Fruit fly (Drosophila melanogaster) whole organism, embryonic: ENCODE measurements around the gene RpS17.
A peak's percentile ranks its signal among the peaks of the same experiment; 100 is the strongest.

Experiments used
- Antp ChIP-seq: fragments of 200-800 bp; sonication (Bioruptor generic); optimal IDR thresholded peaks from 3 replicates; lab custom pipeline; 2016; ENCODE audit warnings: missing biosample characterization, missing genetic modification characterization
- B-H2 ChIP-seq: fragments of 200-800 bp; sonication (Bioruptor generic); optimal IDR thresholded peaks from 2 replicates; lab custom pipeline; 2018; ENCODE audit warnings: missing biosample characterization, mild to moderate bottlenecking, missing genetic modification characterization
- Bdp1 ChIP-seq: fragments of 200-800 bp; sonication (Bioruptor generic); optimal IDR thresholded peaks from 3 replicates; lab custom pipeline; 2016; ENCODE audit warnings: missing biosample characterization, missing genetic modification characterization
- CG10274 ChIP-seq: fragments of 200-800 bp; sonication (Bioruptor generic); optimal IDR thresholded peaks from 3 replicates; lab custom pipeline; 2017; ENCODE audit warnings: missing biosample characterization, mild to moderate bottlenecking, missing genetic modification characterization
- CG11723 ChIP-seq: fragments of 200-800 bp; sonication (Bioruptor generic); optimal IDR thresholded peaks from 2 replicates; lab custom pipeline; 2017; ENCODE audit warnings: missing biosample characterization, mild to moderate bottlenecking, missing genetic modification characterization
- CG14710 ChIP-seq: fragments of 200-800 bp; sonication (Bioruptor generic); optimal IDR thresholded peaks from 3 replicates; lab custom pipeline; 2019; ENCODE audit warnings: missing biosample characterization, mild to moderate bottlenecking, missing genetic modification characterization, moderate library complexity
- CG15514 ChIP-seq: fragments of 200-800 bp; sonication (Bioruptor generic); optimal IDR thresholded peaks from 3 replicates; lab custom pipeline; 2017; ENCODE audit warnings: missing biosample characterization, missing genetic modification characterization, mild to moderate bottlenecking, moderate library complexity, missing genetic modification reagents
- CG17568 ChIP-seq: fragments of 200-800 bp; sonication (Bioruptor generic); optimal IDR thresholded peaks from 2 replicates; lab custom pipeline; 2018; ENCODE audit warnings: missing biosample characterization, mild to moderate bottlenecking, missing genetic modification characterization, moderate library complexity
- CG18011 ChIP-seq: fragments of 200-800 bp; sonication (Bioruptor generic); optimal IDR thresholded peaks from 2 replicates; lab custom pipeline; 2017; ENCODE audit warnings: missing biosample characterization, missing genetic modification characterization, mild to moderate bottlenecking, moderate library complexity, missing genotype
- CG18262 ChIP-seq: fragments of 200-800 bp; optimal IDR thresholded peaks from 3 replicates; lab custom pipeline; 2019; ENCODE audit warnings: missing biosample characterization, mild to moderate bottlenecking, missing genetic modification characterization, moderate library complexity
- CG18476 ChIP-seq: fragments of 200-800 bp; sonication (Bioruptor generic); optimal IDR thresholded peaks from 2 replicates; lab custom pipeline; 2016; ENCODE audit warnings: missing biosample characterization, mild to moderate bottlenecking, missing genetic modification characterization
- CG18599 ChIP-seq: fragments of 200-800 bp; sonication (Bioruptor generic); optimal IDR thresholded peaks from 3 replicates; lab custom pipeline; 2017; ENCODE audit warnings: missing biosample characterization, missing genetic modification characterization, mild to moderate bottlenecking, moderate library complexity, missing genetic modification reagents
- CG2116 ChIP-seq: fragments of 200-800 bp; sonication (Bioruptor generic); optimal IDR thresholded peaks from 3 replicates; lab custom pipeline; 2018; ENCODE audit warnings: missing biosample characterization, mild to moderate bottlenecking, missing genetic modification characterization
- CG2678 ChIP-seq: fragments of 200-800 bp; sonication (Bioruptor generic); optimal IDR thresholded peaks from 3 replicates; lab custom pipeline; 2019; ENCODE audit warnings: missing biosample characterization, mild to moderate bottlenecking, missing genetic modification characterization, moderate library complexity
- CG3407 ChIP-seq: fragments of 200-800 bp; sonication (Bioruptor generic); optimal IDR thresholded peaks from 2 replicates; lab custom pipeline; 2018; ENCODE audit warnings: missing biosample characterization, mild to moderate bottlenecking, missing genetic modification characterization
- CG4404 ChIP-seq: fragments of 200-800 bp; sonication (Bioruptor generic); IDR thresholded peaks from 2 replicates; pipeline ENCODE4 v1.3.6; 2022; ENCODE audit warnings: missing biosample characterization, missing genetic modification characterization
- CG8290 ChIP-seq, 3 experiments: fragments of 200-800 bp; sonication (Bioruptor generic); optimal IDR thresholded peaks; 2 replicates each; lab custom pipeline; 2016 to 2019; ENCODE audit warnings: missing biosample characterization in 3 of 3, missing genetic modification characterization in 3 of 3, mild to moderate bottlenecking in 2 of 3, moderate library complexity in 1 of 3
- CG8924 ChIP-seq: fragments of 200-800 bp; optimal IDR thresholded peaks from 3 replicates; lab custom pipeline; 2019; ENCODE audit warnings: missing biosample characterization, mild to moderate bottlenecking, missing genetic modification characterization, moderate library complexity
- Dll ChIP-seq: fragments of 200-800 bp; sonication (Bioruptor generic); IDR thresholded peaks from 4 replicates; pipeline ENCODE4 v1.3.6; 2022; ENCODE audit warnings: missing biosample characterization, missing genetic modification characterization; ENCODE audit not compliant: partially characterized antibody
- Fer1 ChIP-seq: fragments of 200-800 bp; sonication (Bioruptor generic); optimal IDR thresholded peaks from 2 replicates; lab custom pipeline; 2017; ENCODE audit warnings: missing biosample characterization, mild to moderate bottlenecking, missing genetic modification characterization
- GATAe ChIP-seq: fragments of 200-800 bp; sonication (Bioruptor generic); conservative IDR thresholded peaks from 2 replicates; pipeline ENCODE4 v1.3.6; 2022; ENCODE audit warnings: missing biosample characterization, missing genetic modification characterization
- H2.0 ChIP-seq: fragments of 200-800 bp; sonication (Bioruptor generic); IDR thresholded peaks from 2 replicates; pipeline ENCODE4 v1.3.6; 2022; ENCODE audit warnings: missing biosample characterization, missing genetic modification characterization
- HLH4C ChIP-seq: fragments of 200-800 bp; sonication (Bioruptor generic); IDR thresholded peaks from 3 replicates; pipeline ENCODE4 v1.3.6; 2022; ENCODE audit warnings: missing biosample characterization, missing genetic modification characterization; ENCODE audit not compliant: partially characterized antibody
- Lhr ChIP-seq: fragments of 200-800 bp; sonication (Bioruptor generic); optimal IDR thresholded peaks from 3 replicates; lab custom pipeline; 2017; ENCODE audit warnings: mild to moderate bottlenecking, missing biosample characterization, missing genetic modification reagents, missing genetic modification characterization
- Meics ChIP-seq: fragments of 200-800 bp; sonication (Bioruptor generic); optimal IDR thresholded peaks from 2 replicates; lab custom pipeline; 2017; ENCODE audit warnings: missing biosample characterization, mild to moderate bottlenecking, missing genetic modification characterization
- NfI ChIP-seq: fragments of 200-800 bp; sonication (Bioruptor generic); optimal IDR thresholded peaks from 3 replicates; lab custom pipeline; 2018; ENCODE audit warnings: missing biosample characterization, mild to moderate bottlenecking, missing genetic modification characterization, moderate library complexity
- Oli ChIP-seq: fragments of 200-800 bp; sonication (Bioruptor generic); optimal IDR thresholded peaks from 2 replicates; lab custom pipeline; 2018; ENCODE audit warnings: missing biosample characterization, mild to moderate bottlenecking, missing genetic modification characterization, moderate library complexity
- Opbp ChIP-seq: fragments of 200-800 bp; sonication (Bioruptor generic); IDR thresholded peaks from 3 replicates; pipeline ENCODE4 v1.3.6; 2022; ENCODE audit warnings: missing biosample characterization, missing genetic modification characterization; ENCODE audit not compliant: partially characterized antibody
- YL-1 ChIP-seq: fragments of 200-800 bp; sonication (Bioruptor generic); optimal IDR thresholded peaks from 3 replicates; lab custom pipeline; 2017; ENCODE audit warnings: missing biosample characterization, mild to moderate bottlenecking, missing genetic modification characterization
- ab ChIP-seq: fragments of 200-800 bp; sonication (Bioruptor generic); optimal IDR thresholded peaks from 2 replicates; lab custom pipeline; 2016; ENCODE audit warnings: missing biosample characterization, missing genetic modification characterization
- btn ChIP-seq: fragments of 200-800 bp; sonication (Bioruptor generic); optimal IDR thresholded peaks from 2 replicates; lab custom pipeline; 2016; ENCODE audit warnings: missing biosample characterization, missing genetic modification characterization
- caup ChIP-seq: fragments of 200-800 bp; sonication (Bioruptor generic); optimal IDR thresholded peaks from 3 replicates; lab custom pipeline; 2017; ENCODE audit warnings: missing biosample characterization, mild to moderate bottlenecking, missing genetic modification characterization, moderate library complexity; ENCODE audit not compliant: severe bottlenecking
- chn ChIP-seq: fragments of 200-800 bp; sonication (Bioruptor generic); optimal IDR thresholded peaks from 2 replicates; lab custom pipeline; 2016; ENCODE audit warnings: missing biosample characterization, missing genetic modification characterization
- crc ChIP-seq: fragments of 200-800 bp; sonication (Bioruptor generic); optimal IDR thresholded peaks from 2 replicates; lab custom pipeline; 2016; ENCODE audit warnings: missing biosample characterization, missing genetic modification characterization
- danr ChIP-seq: fragments of 200-800 bp; sonication (Bioruptor generic); IDR thresholded peaks from 2 replicates; pipeline ENCODE4 v1.3.6; 2022; ENCODE audit warnings: missing biosample characterization, missing genetic modification characterization
- dm ChIP-seq: fragments of 200-800 bp; sonication (Bioruptor generic); optimal IDR thresholded peaks from 3 replicates; lab custom pipeline; 2016; ENCODE audit warnings: missing biosample characterization, missing genetic modification characterization
- ems ChIP-seq: fragments of 200-800 bp; sonication (Bioruptor generic); optimal IDR thresholded peaks from 3 replicates; lab custom pipeline; 2016; ENCODE audit warnings: missing biosample characterization, missing genetic modification characterization
- hb ChIP-seq: fragments of 200-800 bp; sonication (Bioruptor generic); IDR thresholded peaks from 3 replicates; pipeline ENCODE4 v1.3.6; 2022; ENCODE audit warnings: missing biosample characterization, missing genetic modification characterization; ENCODE audit not compliant: partially characterized antibody
- her ChIP-seq: fragments of 200-800 bp; sonication (Bioruptor generic); optimal IDR thresholded peaks from 2 replicates; lab custom pipeline; 2016; ENCODE audit warnings: missing biosample characterization, missing genetic modification characterization
- klu ChIP-seq: fragments of 200-800 bp; sonication (Bioruptor generic); IDR thresholded peaks from 2 replicates; pipeline ENCODE4 v1.3.6; 2022; ENCODE audit warnings: missing biosample characterization, missing genetic modification characterization
- maf-S ChIP-seq: fragments of 200-800 bp; sonication (Bioruptor generic); optimal IDR thresholded peaks from 2 replicates; lab custom pipeline; 2016; ENCODE audit warnings: missing biosample characterization, missing genetic modification characterization
- mam ChIP-seq: fragments of 200-800 bp; sonication (Bioruptor generic); optimal IDR thresholded peaks from 3 replicates; lab custom pipeline; 2016; ENCODE audit warnings: missing biosample characterization, missing genetic modification characterization
- otp ChIP-seq: fragments of 200-800 bp; sonication (Bioruptor generic); IDR thresholded peaks from 3 replicates; pipeline ENCODE4, ENCODE4 v1.3.6; 2022; ENCODE audit warnings: missing biosample characterization, missing genetic modification characterization
- shn ChIP-seq: fragments of 200-800 bp; sonication (Bioruptor generic); optimal IDR thresholded peaks from 3 replicates; lab custom pipeline; 2016; ENCODE audit warnings: missing biosample characterization, missing genetic modification characterization
- slou ChIP-seq: fragments of 200-800 bp; sonication (Bioruptor generic); optimal IDR thresholded peaks from 3 replicates; lab custom pipeline; 2016; ENCODE audit warnings: missing biosample characterization, missing genetic modification characterization
- tx ChIP-seq: fragments of 200-800 bp; sonication (Bioruptor generic); optimal IDR thresholded peaks from 2 replicates; lab custom pipeline; 2016; ENCODE audit warnings: missing biosample characterization, missing genetic modification characterization
- wek ChIP-seq: fragments of 200-800 bp; sonication (Bioruptor generic); optimal IDR thresholded peaks from 3 replicates; lab custom pipeline; 2018; ENCODE audit warnings: missing biosample characterization, mild to moderate bottlenecking, missing genetic modification characterization, moderate library complexity

The RpS17 gene

DNA sequence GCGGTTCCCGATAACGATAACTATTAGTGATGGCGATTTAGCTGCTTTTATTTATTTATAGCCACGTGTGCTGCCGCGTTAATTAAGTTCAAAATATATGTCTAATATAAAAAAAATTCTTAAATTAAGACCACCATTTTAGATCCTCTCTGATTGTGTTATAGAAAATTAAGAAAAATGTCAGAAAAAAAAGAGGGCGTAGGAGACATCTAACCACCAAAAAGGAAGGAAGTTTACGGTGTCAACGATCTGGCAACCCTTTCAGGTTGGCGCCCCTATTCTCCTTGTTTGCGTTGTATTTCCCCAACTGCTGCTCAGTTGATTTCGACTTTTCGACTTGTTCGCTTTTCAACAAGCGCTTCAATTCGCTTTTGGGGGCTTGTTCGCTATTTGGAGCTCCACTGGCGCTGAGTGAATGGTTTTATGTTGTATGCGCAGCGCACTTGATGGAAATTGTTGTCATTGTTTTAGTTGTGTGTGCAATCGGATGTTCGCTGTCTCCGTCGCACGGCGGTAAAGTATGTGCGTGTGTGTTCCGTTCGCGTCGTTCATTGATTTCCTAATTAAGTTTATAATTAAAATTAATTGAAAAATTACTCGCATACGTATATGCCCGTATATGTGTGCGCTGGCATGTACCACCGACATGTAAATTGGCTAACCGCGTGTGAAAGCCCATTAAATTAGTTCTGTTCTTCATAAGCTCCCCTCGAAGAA lies 31.3 kb upstream of the RpS17 start, which contains the start of the genes CG3434 and CG44838 (continued):
- TF ChIP-seq CG8924 (peak; percentile 89), Lhr (GFP tag; lab: Kevin White, UChicago) (peak; percentile 70), Dll (GFP tag; lab: Robert Waterston, UW) (peak; percentile 21; the same call in 1 of the 4 replicates), danr (GFP tag; lab: Robert Waterston, UW) (no peak), CG18476 (GFP tag; lab: Kevin White, UChicago) (peak; percentile 64), Bdp1 (GFP tag; lab: Kevin White, UChicago) (peak; percentile 77), CG18599 (GFP tag; lab: Kevin White, UChicago) (peak; percentile 85), ems (peak; percentile 77), caup (peak; percentile 83), Antp (peak; percentile 62), Opbp (GFP tag; lab: Robert Waterston, UW) (no peak; the same call in 2 of the 3 replicates), CG11723 (peak; percentile 64), CG2678 (tag; lab: Kevin White, UChicago) (peak; percentile 83), Fer1 (GFP tag; lab: Kevin White, UChicago) (peak; percentile 86), shn (GFP tag; lab: Kevin White, UChicago) (peak; percentile 68), NfI (GFP tag; lab: Kevin White, UChicago) (peak; percentile 72), otp (GFP tag; lab: Robert Waterston, UW) (peak; percentile 72; the same call in 2 of the 3 replicates), ab (GFP tag; lab: Kevin White, UChicago) (peak; percentile 77), GATAe (GFP tag; lab: Robert Waterston, UW) (no peak), tx (peak; percentile 62), CG8290 (GFP tag; optimal IDR thresholded peaks at IDR 0.05; lab: Kevin White, UChicago) (peak; percentile 83), CG8290 (tag; optimal IDR thresholded peaks at IDR 0.05; lab: Kevin White, UChicago) (peak; percentile 27 to 81), CG18262 (peak; percentile 80), CG14710 (peak; percentile 91), B-H2 (GFP tag; lab: Kevin White, UChicago) (peak; percentile 79), wek (GFP tag; lab: Kevin White, UChicago) (no peak), CG10274 (GFP tag; lab: Kevin White, UChicago) (peak; percentile 45), chn (GFP tag; lab: Kevin White, UChicago) (peak; percentile 78), maf-S (peak; percentile 35), mam (peak; percentile 76), dm (GFP tag; lab: Kevin White, UChicago) (peak; percentile 75), slou (GFP tag; lab: Kevin White, UChicago) (peak; percentile 39), YL-1 (peak; percentile 58), crc (peak; percentile 39), Meics (peak; percentile 82), CG3407 (GFP tag; lab: Kevin White, UChicago) (peak; percentile 63), btn (GFP tag; lab: Kevin White, UChicago) (peak; percentile 25), CG17568 (GFP tag; lab: Kevin White, UChicago) (peak; percentile 64), her (GFP tag; lab: Kevin White, UChicago) (no peak), klu (GFP tag; lab: Robert Waterston, UW) (peak; percentile 51; the same call in 1 of the 2 replicates), hb (no peak), H2.0 (GFP tag; lab: Robert Waterston, UW) (peak; percentile 24; the same call in 1 of the 2 replicates), CG2116 (GFP tag; lab: Kevin White, UChicago) (peak; percentile 88), CG18011 (GFP tag; lab: Kevin White, UChicago) (peak; percentile 58), Oli (peak; percentile 73), CG4404 (GFP tag; lab: Robert Waterston, UW) (peak; percentile 75), CG15514 (GFP tag; lab: Kevin White, UChicago) (peak; percentile 90), HLH4C (GFP tag; lab: Robert Waterston, UW) (peak; percentile 44; the same call in 1 of the 3 replicates)
